Fruit fly (Drosophila melanogaster): ENCODE results near the gene CG42542.
A peak's percentile ranks its signal among the peaks of the same experiment; 100 is the strongest.

The CG42542 gene

DNA sequence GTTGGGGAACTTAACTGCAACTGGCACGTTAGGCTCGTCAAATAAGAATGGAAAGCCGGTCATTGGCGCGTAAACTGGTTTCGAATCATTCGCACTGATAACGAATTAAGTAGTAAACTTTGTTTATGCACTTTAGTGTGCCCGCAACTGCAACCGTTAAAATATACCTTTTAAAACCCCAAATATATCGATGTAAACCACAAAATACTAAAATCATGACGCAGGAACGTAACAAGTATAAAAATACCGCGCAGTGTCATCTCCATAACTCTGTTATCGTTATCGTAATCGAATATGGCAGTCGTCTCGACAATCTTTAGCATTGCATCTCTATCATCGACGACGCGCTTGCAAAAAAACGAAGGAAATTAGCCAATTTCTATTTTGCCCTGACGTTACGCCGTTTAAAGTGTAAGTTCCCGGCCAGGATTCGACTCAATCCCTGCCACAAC, 28.9 kb downstream of the CG42542 start, which contains the start of the genes CG31344 and Caf1-55:
TSS of gene CG31344 (minus strand) at position 51 of the 452 bp plus-strand sequence.
TSS of gene Caf1-55 (plus strand) at position 298 of the 452 bp plus-strand sequence.
- TF ChIP-seq CG11617 (GFP tag; optimal IDR thresholded peaks at IDR 0.05) (peak; percentile 6), cic (GFP tag; optimal IDR thresholded peaks at IDR 0.05) (peak; percentile 35), pad (GFP tag; optimal IDR thresholded peaks at IDR 0.05) (no peak), bab1 (GFP tag; optimal IDR thresholded peaks at IDR 0.05) (peak; percentile 83), CG14711 (tag; optimal IDR thresholded peaks at IDR 0.05) (peak; percentile 29), Mnt (GFP tag; optimal IDR thresholded peaks at IDR 0.05) (peak; percentile 75)

DNA sequence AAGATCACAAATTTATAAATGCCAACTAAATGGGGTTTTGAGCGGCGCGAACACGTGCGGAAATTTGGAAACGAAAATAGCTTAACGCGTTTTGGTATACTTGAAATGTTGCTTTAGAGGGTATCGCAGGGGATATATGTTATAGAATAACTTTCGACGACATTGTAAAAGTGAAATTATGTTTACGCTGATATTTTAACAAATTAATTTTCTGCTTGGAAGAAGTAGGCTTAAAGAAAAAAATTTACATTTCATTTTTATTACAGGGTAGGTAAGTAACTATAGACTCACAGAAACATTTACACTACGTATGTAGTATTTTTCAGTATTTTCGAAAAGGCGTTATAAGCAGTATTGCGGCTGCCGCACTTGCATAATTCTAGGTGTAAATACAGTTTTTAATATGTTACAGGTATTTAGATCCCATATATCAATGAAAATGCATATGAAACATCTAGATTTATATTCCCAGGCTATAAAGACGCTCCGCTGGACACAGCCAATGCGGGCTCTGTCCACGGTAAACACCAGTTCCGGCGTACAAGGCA, 33.0 kb downstream of the CG42542 start, which contains the start of the genes Art3 and mRpS10:
TSS of gene Art3 (minus strand) at position 80 of the 548 bp plus-strand sequence.
TSS of gene mRpS10 (plus strand) at position 337 of the 548 bp plus-strand sequence.
- TF ChIP-seq pad (GFP tag; optimal IDR thresholded peaks at IDR 0.05) (peak; percentile 96), bab1 (GFP tag; optimal IDR thresholded peaks at IDR 0.05) (peak; percentile 100), ovo (GFP tag; optimal IDR thresholded peaks at IDR 0.05) (peak; percentile 98), CG14711 (tag; optimal IDR thresholded peaks at IDR 0.05) (peak; percentile 99), toe (GFP tag; optimal IDR thresholded peaks at IDR 0.05) (peak; percentile 100), cnc (optimal IDR thresholded peaks at IDR 0.05) (no peak), CG33017 (tag; optimal IDR thresholded peaks at IDR 0.05) (peak; percentile 100), CG12768 (GFP tag; optimal IDR thresholded peaks at IDR 0.05) (peak; percentile 100), CG11617 (GFP tag; optimal IDR thresholded peaks at IDR 0.05) (peak; percentile 99), CG7101 (tag; optimal IDR thresholded peaks at IDR 0.05) (peak; percentile 100), CG5204 (GFP tag; optimal IDR thresholded peaks at IDR 0.05) (peak; percentile 100), tj (GFP tag; optimal IDR thresholded peaks at IDR 0.05) (peak; percentile 94), Crg-1 (GFP tag; optimal IDR thresholded peaks at IDR 0.05) (peak; percentile 99), Hr96 (GFP tag; optimal IDR thresholded peaks at IDR 0.05) (no peak), Clk (GFP tag; optimal IDR thresholded peaks at IDR 0.05) (peak; percentile 99), kay (GFP tag; ENCODE audit: borderline replicate concordance) (no peak), CG7045 (GFP tag; optimal IDR thresholded peaks at IDR 0.05) (peak; percentile 100), cic (GFP tag; optimal IDR thresholded peaks at IDR 0.05) (peak; percentile 89), Mnt (GFP tag; optimal IDR thresholded peaks at IDR 0.05) (peak; percentile 99), CG1620 (GFP tag; optimal IDR thresholded peaks at IDR 0.05) (peak; percentile 99)

DNA sequence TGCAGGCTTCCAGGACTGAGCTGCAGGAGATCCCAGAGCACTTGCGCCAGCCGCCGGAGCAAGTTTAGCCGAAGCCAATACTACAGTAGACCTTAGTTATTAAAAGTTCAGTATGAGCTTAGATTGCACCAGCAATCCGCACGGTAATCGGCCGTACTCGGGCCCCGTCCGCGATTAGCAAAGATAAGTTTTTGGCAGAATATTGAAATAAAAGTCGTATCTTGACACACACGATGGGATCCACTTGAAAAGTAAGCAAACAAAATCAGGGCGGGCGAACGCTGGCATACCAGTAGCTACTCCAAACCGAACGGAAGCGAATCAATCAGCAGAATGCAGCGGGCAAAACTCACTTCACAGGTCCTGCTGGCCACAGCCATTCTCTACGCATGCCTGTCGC, 33.9 kb downstream of the CG42542 start, which contains the start of gene CG34316:
TSS of gene CG34316 (plus strand) at position 301 of the 400 bp plus-strand sequence.
- no peak for TF ChIP-seq CG12768 (GFP tag; optimal IDR thresholded peaks at IDR 0.05)
- TF ChIP-seq ovo (GFP tag; optimal IDR thresholded peaks at IDR 0.05), result no peak
- TF ChIP-seq CG11617 (GFP tag; optimal IDR thresholded peaks at IDR 0.05), result no peak
- no peak for TF ChIP-seq Mnt (GFP tag; optimal IDR thresholded peaks at IDR 0.05)

DNA sequence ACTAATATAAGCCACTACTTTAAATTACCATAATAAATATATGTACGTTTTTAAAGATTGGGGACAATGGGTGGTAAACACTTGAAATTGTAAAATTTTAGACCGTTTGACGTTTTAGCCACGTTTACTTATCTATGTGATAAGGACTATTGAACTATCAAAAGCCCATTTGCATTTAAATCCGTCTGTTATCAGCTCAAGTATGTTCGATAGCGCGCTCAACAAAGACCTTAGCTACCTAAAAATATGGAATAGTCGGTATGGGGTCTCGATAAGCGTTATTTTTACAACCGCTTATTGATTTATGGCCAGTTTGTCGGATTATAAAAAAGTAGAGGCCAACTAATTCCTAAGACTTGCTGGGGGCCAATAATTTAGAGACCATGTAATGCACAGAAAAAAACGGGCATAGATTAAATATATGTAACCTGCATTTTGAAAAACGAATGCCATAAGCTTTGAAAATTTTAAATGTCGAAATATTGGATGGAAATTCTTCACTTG, 35.3 kb downstream of the CG42542 start:
- no peak for TF ChIP-seq ovo (GFP tag; optimal IDR thresholded peaks at IDR 0.05)
- no peak for TF ChIP-seq pad (GFP tag; optimal IDR thresholded peaks at IDR 0.05)
- TF ChIP-seq kay (GFP tag; ENCODE audit: borderline replicate concordance), result no peak
- TF ChIP-seq bab1 (GFP tag; optimal IDR thresholded peaks at IDR 0.05), result no peak
- no peak for TF ChIP-seq Mnt (GFP tag; optimal IDR thresholded peaks at IDR 0.05)
- TF ChIP-seq Clk (GFP tag; optimal IDR thresholded peaks at IDR 0.05), result no peak
- TF ChIP-seq cnc (optimal IDR thresholded peaks at IDR 0.05), result no peak
- TF ChIP-seq CG5204 (GFP tag; optimal IDR thresholded peaks at IDR 0.05), result no peak

DNA sequence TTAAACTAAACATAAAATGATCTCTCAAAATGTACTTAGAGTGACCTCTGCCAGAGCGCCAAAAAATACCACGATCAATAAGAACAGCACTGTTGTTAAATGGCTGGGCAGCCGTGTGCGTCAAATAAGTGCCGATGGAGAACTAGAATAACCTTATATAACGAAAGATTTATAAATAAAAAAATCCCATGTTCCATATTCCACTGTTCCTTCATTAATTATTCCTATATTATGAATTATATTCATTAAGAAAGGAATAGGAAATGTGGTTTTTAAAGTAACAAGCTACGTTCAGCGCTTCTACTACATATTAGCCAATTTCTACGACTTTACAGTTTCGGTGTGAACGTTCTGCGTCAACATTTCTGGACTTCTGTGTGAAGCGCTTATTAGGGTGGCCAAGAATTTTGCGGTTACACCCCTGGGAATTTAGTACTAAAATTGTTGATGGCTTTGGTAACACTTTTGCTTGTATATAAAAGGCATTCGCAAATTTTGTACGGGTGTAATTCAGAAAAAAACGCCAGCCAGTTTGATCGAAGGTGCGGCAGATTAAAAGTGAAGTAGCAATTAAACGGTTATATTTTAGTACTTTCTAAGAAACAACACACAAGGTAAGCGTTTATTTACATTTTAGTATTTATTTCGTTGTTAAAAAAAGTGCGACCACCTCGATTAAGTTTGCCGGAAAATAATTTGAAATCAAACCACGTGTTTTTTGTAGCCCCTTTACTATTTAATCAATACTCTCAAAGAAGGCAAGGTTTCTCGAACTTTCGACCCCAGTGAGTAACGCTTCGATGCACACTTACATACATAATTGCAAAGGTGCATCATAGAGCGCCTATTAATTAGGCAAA, 46.0 kb downstream of the CG42542 start, which contains the start of the genes tefu and Hsc70-4:
TSS of gene tefu (minus strand) at position 51 of the 860 bp plus-strand sequence.
TSS of gene Hsc70-4 (plus strand) at position 502 of the 860 bp plus-strand sequence.
- TF ChIP-seq CG14711 (tag; optimal IDR thresholded peaks at IDR 0.05) (no peak), Crg-1 (GFP tag; optimal IDR thresholded peaks at IDR 0.05) (no peak), CG5204 (GFP tag; optimal IDR thresholded peaks at IDR 0.05) (peak; percentile 82), Hr96 (GFP tag; optimal IDR thresholded peaks at IDR 0.05) (peak; percentile 51), toe (GFP tag; optimal IDR thresholded peaks at IDR 0.05) (peak; percentile 83), cnc (optimal IDR thresholded peaks at IDR 0.05) (no peak), Clk (GFP tag; optimal IDR thresholded peaks at IDR 0.05) (peak; percentile 62), CG1620 (GFP tag; optimal IDR thresholded peaks at IDR 0.05) (peak; percentile 53), tj (GFP tag; optimal IDR thresholded peaks at IDR 0.05) (peak; percentile 52), cic (GFP tag; optimal IDR thresholded peaks at IDR 0.05) (peak; percentile 80), CG7045 (GFP tag; optimal IDR thresholded peaks at IDR 0.05) (peak; percentile 41), CG7101 (tag; optimal IDR thresholded peaks at IDR 0.05) (peak; percentile 55), kay (GFP tag; ENCODE audit: borderline replicate concordance) (no peak), CG11617 (GFP tag; optimal IDR thresholded peaks at IDR 0.05) (peak; percentile 42), CG33017 (tag; optimal IDR thresholded peaks at IDR 0.05) (peak; percentile 0), bab1 (GFP tag; optimal IDR thresholded peaks at IDR 0.05) (peak; percentile 69), CG12768 (GFP tag; optimal IDR thresholded peaks at IDR 0.05) (no peak), pad (GFP tag; optimal IDR thresholded peaks at IDR 0.05) (peak; percentile 28), Mnt (GFP tag; optimal IDR thresholded peaks at IDR 0.05) (peak; percentile 93), ovo (GFP tag; optimal IDR thresholded peaks at IDR 0.05) (peak; percentile 35)

Data from whole organism, adult.